Fruit fly (Drosophila melanogaster) whole organism, embryonic: ENCODE data around the gene CG13373.

Experiments
- Awh ChIP-seq: fragments of 200-800 bp; sonication (Bioruptor generic); IDR thresholded peaks from 2 replicates; pipeline ENCODE4, ENCODE4 v1.3.6; 2022; ENCODE audit warnings: missing biosample characterization, missing genetic modification characterization
- Bdp1 ChIP-seq: fragments of 200-800 bp; sonication (Bioruptor generic); optimal IDR thresholded peaks from 3 replicates; lab custom pipeline; 2016; ENCODE audit warnings: missing biosample characterization, missing genetic modification characterization
- C15 ChIP-seq: fragments of 200-800 bp; sonication (Bioruptor generic); IDR thresholded peaks from 3 replicates; pipeline ENCODE4 v1.3.6; 2022; ENCODE audit warnings: missing biosample characterization, missing genetic modification characterization
- CG10959 ChIP-seq: fragments of 200-800 bp; sonication (Bioruptor generic); IDR thresholded peaks from 2 replicates; pipeline ENCODE4 v1.3.6; 2022; ENCODE audit warnings: missing biosample characterization, missing genetic modification characterization
- CG10979 ChIP-seq: fragments of 200-800 bp; sonication (Bioruptor generic); optimal IDR thresholded peaks from 2 replicates; lab custom pipeline; 2018; ENCODE audit warnings: missing biosample characterization, mild to moderate bottlenecking, missing genetic modification characterization, moderate library complexity
- CG11247 ChIP-seq: fragments of 200-800 bp; sonication (Bioruptor generic); IDR thresholded peaks from 2 replicates; pipeline ENCODE4 v1.3.6; 2022; ENCODE audit warnings: missing biosample characterization, missing genetic modification characterization
- CG12659 ChIP-seq: fragments of 200-800 bp; sonication (Bioruptor generic); optimal IDR thresholded peaks from 3 replicates; lab custom pipeline; 2017; ENCODE audit warnings: mild to moderate bottlenecking, missing biosample characterization, missing genetic modification reagents, missing genetic modification characterization
- CG13287 ChIP-seq: fragments of 200-800 bp; sonication (Bioruptor generic); IDR thresholded peaks from 2 replicates; pipeline ENCODE4 v1.3.6; 2022; ENCODE audit warnings: missing biosample characterization, missing genetic modification characterization; ENCODE audit not compliant: partially characterized antibody
- CG16779 ChIP-seq: fragments of 200-800 bp; sonication (Bioruptor generic); IDR thresholded peaks from 2 replicates; pipeline ENCODE4 v1.3.6; 2022; ENCODE audit warnings: missing biosample characterization, missing genetic modification characterization
- CG3726 ChIP-seq: fragments of 200-800 bp; sonication (Bioruptor generic); IDR thresholded peaks from 3 replicates; pipeline ENCODE4, ENCODE4 v1.3.6; 2022; ENCODE audit warnings: missing biosample characterization, missing genetic modification characterization
- CG3838 ChIP-seq: fragments of 200-800 bp; sonication (Bioruptor generic); optimal IDR thresholded peaks from 3 replicates; lab custom pipeline; 2016; ENCODE audit warnings: missing biosample characterization, missing genetic modification characterization
- CG8290 ChIP-seq, 3 experiments: fragments of 200-800 bp; sonication (Bioruptor generic); optimal IDR thresholded peaks; 2 replicates each; lab custom pipeline; 2016 to 2019; ENCODE audit warnings: missing biosample characterization in 3 of 3, missing genetic modification characterization in 3 of 3, mild to moderate bottlenecking in 2 of 3, moderate library complexity in 1 of 3
- CG9437 ChIP-seq: fragments of 200-800 bp; sonication (Bioruptor generic); optimal IDR thresholded peaks from 2 replicates; lab custom pipeline; 2018; ENCODE audit warnings: missing biosample characterization, mild to moderate bottlenecking, missing genetic modification characterization
- CHES-1-like ChIP-seq: fragments of 200-800 bp; sonication (Bioruptor generic); optimal IDR thresholded peaks from 2 replicates; lab custom pipeline; 2016; ENCODE audit warnings: missing biosample characterization, missing genetic modification characterization
- D19B ChIP-seq: fragments of 200-800 bp; sonication (Bioruptor generic); optimal IDR thresholded peaks from 2 replicates; lab custom pipeline; 2017; ENCODE audit warnings: missing biosample characterization, mild to moderate bottlenecking, missing genetic modification characterization
- Elba2 ChIP-seq: fragments of 200-800 bp; sonication (Bioruptor generic); optimal IDR thresholded peaks from 3 replicates; lab custom pipeline; 2016; ENCODE audit warnings: missing biosample characterization, missing genetic modification characterization
- Ets65A ChIP-seq: fragments of 200-800 bp; sonication (Bioruptor generic); peaks from one replicate; lab custom pipeline; 2016; ENCODE audit warnings: missing biosample characterization, missing genetic modification characterization
- Pdp1 ChIP-seq, 2 experiments: fragments of 200-800 bp; sonication (Bioruptor generic); optimal IDR thresholded peaks; 3 replicates each; lab custom pipeline; 2016; ENCODE audit warnings: missing biosample characterization in 2 of 2, missing genetic modification characterization in 2 of 2, mild to moderate bottlenecking in 1 of 2, moderate library complexity in 1 of 2
- Xrp1 ChIP-seq: fragments of 200-800 bp; sonication (Bioruptor generic); IDR thresholded peaks from 2 replicates; pipeline ENCODE4 v1.3.6; 2022; ENCODE audit warnings: missing biosample characterization, missing genetic modification characterization
- corto ChIP-seq: fragments of 200-800 bp; sonication (Bioruptor generic); optimal IDR thresholded peaks from 2 replicates; lab custom pipeline; 2016; ENCODE audit warnings: missing biosample characterization, mild to moderate bottlenecking, missing genetic modification characterization, moderate library complexity
- crol ChIP-seq: fragments of 200-800 bp; sonication (Bioruptor generic); IDR thresholded peaks from 2 replicates; pipeline ENCODE4 v1.3.6; 2022; ENCODE audit warnings: missing biosample characterization, missing genetic modification characterization
- dan ChIP-seq: fragments of 200-800 bp; sonication (Bioruptor generic); IDR thresholded peaks from 2 replicates; pipeline ENCODE4 v1.3.6; 2022; ENCODE audit warnings: missing biosample characterization, missing genetic modification characterization
- gem ChIP-seq: fragments of 200-800 bp; sonication (Bioruptor generic); optimal IDR thresholded peaks from 2 replicates; lab custom pipeline; 2019; ENCODE audit warnings: missing biosample characterization, mild to moderate bottlenecking, missing genetic modification characterization, moderate library complexity
- gro ChIP-seq: fragments of 200-800 bp; sonication (Bioruptor generic); optimal IDR thresholded peaks from 2 replicates; lab custom pipeline; 2016; ENCODE audit warnings: missing biosample characterization, missing genetic modification characterization
- hkb ChIP-seq, 2 experiments: fragments of 200-800 bp in 1 of 2; fragments of >200 bp in 1 of 2; sonication (Bioruptor generic) in 1 of 2; IDR thresholded peaks in 1 of 2; optimal IDR thresholded peaks in 1 of 2; 2 replicates each; pipeline versions ENCODE4 v1.3.6 to Lab custom; 2017 to 2022; ENCODE audit warnings: missing biosample characterization in 1 of 2, missing genetic modification characterization in 1 of 2
- insv ChIP-seq, 2 experiments: fragments of 200-800 bp; sonication (Bioruptor generic); optimal IDR thresholded peaks; 3 replicates each; lab custom pipeline; 2016 to 2018; ENCODE audit warnings: missing biosample characterization in 2 of 2, missing genetic modification characterization in 2 of 2
- kni ChIP-seq: fragments of 200-800 bp; sonication (Bioruptor generic); optimal IDR thresholded peaks from 3 replicates; lab custom pipeline; 2017; ENCODE audit warnings: mild to moderate bottlenecking, missing biosample characterization, missing genetic modification reagents, missing genetic modification characterization
- knrl ChIP-seq: fragments of 200-800 bp; sonication (Bioruptor generic); IDR thresholded peaks from 3 replicates; pipeline ENCODE4 v1.3.6; 2022; ENCODE audit warnings: missing biosample characterization, missing genetic modification characterization; ENCODE audit not compliant: partially characterized antibody
- lab ChIP-seq: fragments of 200-800 bp; sonication (Bioruptor generic); optimal IDR thresholded peaks from 3 replicates; lab custom pipeline; 2017; ENCODE audit warnings: missing biosample characterization, missing genetic modification characterization, mild to moderate bottlenecking, moderate library complexity, missing genetic modification reagents
- lbe ChIP-seq: fragments of 200-800 bp; sonication (Bioruptor generic); optimal IDR thresholded peaks from 2 replicates; lab custom pipeline; 2016; ENCODE audit warnings: missing biosample characterization, mild to moderate bottlenecking, missing genetic modification characterization
- luna ChIP-seq: fragments of 200-800 bp; sonication (Bioruptor generic); optimal IDR thresholded peaks from 2 replicates; lab custom pipeline; 2016; ENCODE audit warnings: missing biosample characterization, missing genetic modification characterization
- nom ChIP-seq: fragments of 200-800 bp; sonication (Bioruptor generic); optimal IDR thresholded peaks from 2 replicates; lab custom pipeline; 2017; ENCODE audit warnings: missing biosample characterization, missing genetic modification characterization, mild to moderate bottlenecking, moderate library complexity, missing genetic modification reagents
- row ChIP-seq: fragments of 200-800 bp; sonication (Bioruptor generic); IDR thresholded peaks from 3 replicates; pipeline ENCODE4 v1.3.6; 2022; ENCODE audit warnings: missing biosample characterization, missing genetic modification characterization
- sd ChIP-seq: fragments of 200-800 bp; sonication (Bioruptor generic); optimal IDR thresholded peaks from 3 replicates; lab custom pipeline; 2018; ENCODE audit warnings: missing biosample characterization, mild to moderate bottlenecking, missing genetic modification characterization, moderate library complexity
- sens ChIP-seq: fragments of 200-800 bp; sonication (Bioruptor generic); peaks from one replicate; lab custom pipeline; 2016; ENCODE audit warnings: missing biosample characterization, missing genetic modification characterization
- tap ChIP-seq: fragments of 200-800 bp; optimal IDR thresholded peaks from 3 replicates; lab custom pipeline; 2019; ENCODE audit warnings: missing biosample characterization, mild to moderate bottlenecking, missing genetic modification characterization, moderate library complexity
- tna ChIP-seq: fragments of 200-800 bp; sonication (Bioruptor generic); IDR thresholded peaks from 2 replicates; pipeline ENCODE4 v1.3.6; 2022; ENCODE audit warnings: missing biosample characterization, missing genetic modification characterization; ENCODE audit not compliant: partially characterized antibody
- wek ChIP-seq: fragments of 200-800 bp; sonication (Bioruptor generic); optimal IDR thresholded peaks from 3 replicates; lab custom pipeline; 2018; ENCODE audit warnings: missing biosample characterization, mild to moderate bottlenecking, missing genetic modification characterization, moderate library complexity
- zfh2 ChIP-seq: fragments of 200-800 bp; sonication (Bioruptor generic); optimal IDR thresholded peaks from 2 replicates; lab custom pipeline; 2016; ENCODE audit warnings: missing biosample characterization, missing genetic modification characterization

CG13373 gene

dm6 chrX:428192-428591, 48.6 kb upstream of the CG13373 start:
- TF ChIP-seq lab (no peak), tap (tag; lab: Kevin White, UChicago) (no peak), dan (GFP tag; lab: Robert Waterston, UW) (no peak), kni (GFP tag; lab: Kevin White, UChicago) (no peak), CHES-1-like (GFP tag; lab: Kevin White, UChicago) (no peak), CG9437 (GFP tag; lab: Kevin White, UChicago) (peak; percentile 63), CG12659 (GFP tag; lab: Kevin White, UChicago) (no peak), zfh2 (GFP tag; lab: Kevin White, UChicago) (no peak), CG11247 (GFP tag; lab: Robert Waterston, UW) (no peak), Pdp1 (GFP tag; optimal IDR thresholded peaks at IDR 0.05; lab: Kevin White, UChicago) (peak in 1 of 2 experiments; percentile 53), CG3726 (GFP tag; lab: Robert Waterston, UW) (no peak), CG3838 (GFP tag; lab: Kevin White, UChicago) (no peak), CG10959 (GFP tag; lab: Robert Waterston, UW) (no peak), C15 (no peak), Elba2 (no peak), CG16779 (GFP tag; lab: Robert Waterston, UW) (no peak)

DNA sequence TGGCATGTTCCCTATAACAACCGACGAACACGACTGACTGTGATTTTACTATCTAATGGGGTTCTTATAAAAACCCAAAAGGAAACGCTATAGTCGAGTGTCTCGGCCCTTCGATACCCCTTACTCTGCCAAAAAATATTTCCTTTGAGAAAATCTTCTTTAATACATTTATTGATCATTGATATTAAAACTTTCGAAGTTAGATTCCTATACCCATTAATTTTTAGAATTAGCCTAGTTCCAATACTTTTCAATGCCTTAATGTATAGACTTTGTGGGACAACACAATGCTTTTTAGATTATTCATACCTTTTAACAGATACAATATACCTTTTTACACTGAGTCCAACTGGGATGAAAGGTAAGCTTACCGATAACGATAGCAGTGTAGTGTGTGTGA, 39.4 kb upstream of the CG13373 start, which contains the start of gene Pgcl:
Pgcl (minus strand) TSS at position 45 of the 400 bp plus-strand sequence.
- peak; percentile 65 for TF ChIP-seq D19B (GFP tag; lab: Kevin White, UChicago)
- TF ChIP-seq row (GFP tag; lab: Robert Waterston, UW), result peak; percentile 55
- TF ChIP-seq hkb (optimal IDR thresholded peaks at IDR 0.05; lab: Kevin White, UChicago), result no peak
- no peak for TF ChIP-seq hkb (GFP tag; IDR thresholded peaks at IDR 0.05; lab: Robert Waterston, UW)
- no peak for TF ChIP-seq gro (GFP tag; lab: Kevin White, UChicago)

DNA sequence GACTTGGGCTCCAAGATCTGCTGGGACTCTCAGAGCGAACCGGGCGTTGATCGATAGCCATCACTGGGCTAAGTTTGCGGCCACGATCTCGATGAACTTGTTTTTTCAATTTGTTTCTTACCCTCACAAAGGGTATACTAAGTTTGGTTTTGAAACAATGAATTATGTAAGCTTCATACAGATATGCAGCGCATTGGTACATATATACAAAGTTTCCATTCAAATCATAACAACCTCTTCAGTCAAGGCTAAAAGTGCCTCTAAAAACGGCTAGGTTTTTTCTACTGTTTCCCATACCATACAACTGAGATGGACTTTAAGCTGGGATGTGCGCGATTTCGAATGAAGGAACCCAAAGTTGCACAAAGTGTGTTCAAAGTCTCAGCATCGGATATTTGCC, 35.5 kb upstream of the CG13373 start:
- TF ChIP-seq Bdp1, result no peak

dm6 chrX:443981-444550, 32.7 kb upstream of the CG13373 start:
- TF ChIP-seq lbe (GFP tag; lab: Kevin White, UChicago), result peak; percentile 22
- TF ChIP-seq Awh, result no peak
- no peak for TF ChIP-seq sd (tag; lab: Kevin White, UChicago)
- peak; percentile 26; the same call in 1 of the 2 replicates for TF ChIP-seq Xrp1 (GFP tag; lab: Robert Waterston, UW)
- peak; percentile 41 for TF ChIP-seq corto (GFP tag; lab: Kevin White, UChicago)
- peak; percentile 1 for TF ChIP-seq gem (tag; lab: Kevin White, UChicago)
- TF ChIP-seq knrl (GFP tag; lab: Robert Waterston, UW), result no peak
- no peak for TF ChIP-seq tna (GFP tag; lab: Robert Waterston, UW)
- peak; percentile 67 for TF ChIP-seq sens
- TF ChIP-seq nom, result peak; percentile 29
- TF ChIP-seq wek (GFP tag; lab: Kevin White, UChicago), result no peak
- TF ChIP-seq, all 482 proteins: peak for 6

DNA sequence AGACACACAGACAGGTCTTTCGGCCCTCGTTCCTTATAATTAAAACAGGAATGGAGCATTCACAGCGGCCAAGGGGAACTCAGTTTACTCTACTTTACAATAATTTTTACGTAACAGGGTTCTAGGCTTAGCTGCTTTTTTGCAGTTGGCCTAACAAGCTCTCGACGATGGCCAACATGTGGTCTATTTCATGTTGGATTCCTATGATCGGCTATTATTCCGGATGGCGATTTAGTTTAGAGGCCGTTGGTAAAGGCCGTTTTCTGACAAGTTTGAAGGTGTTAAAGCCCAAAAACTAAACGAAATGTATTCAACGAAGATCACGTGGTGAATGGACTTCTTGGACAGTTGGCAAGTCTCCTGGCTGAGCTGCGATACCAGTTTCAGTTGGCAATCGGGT, 30.8 kb upstream of the CG13373 start:
- TF ChIP-seq CG13287 (GFP tag; lab: Robert Waterston, UW) (no peak), crol (GFP tag; lab: Robert Waterston, UW) (no peak), insv (GFP tag; optimal IDR thresholded peaks at IDR 0.05; lab: Kevin White, UChicago) (no peak), luna (no peak), Ets65A (peak; percentile 52), nom (peak; percentile 10), CG8290 (GFP tag; optimal IDR thresholded peaks at IDR 0.05; lab: Kevin White, UChicago) (no peak), CG8290 (tag; optimal IDR thresholded peaks at IDR 0.05; lab: Kevin White, UChicago) (no peak), CG10979 (tag; lab: Kevin White, UChicago) (no peak)
